Worm (Caenorhabditis elegans) whole organism, midembryonic: ENCODE measurements around the gene ZC178.2.

ENCODE experiments used
- T22C8.4 ChIP-seq: fragments of 200-800 bp; sonication (Bioruptor generic); IDR thresholded peaks from 2 replicates; pipeline ENCODE4 v1.3.6; 2022; ENCODE audit warnings: missing genetic modification characterization, missing compliant biosample characterization
- cog-1 ChIP-seq: sonication (generic microtip); optimal IDR thresholded peaks from 2 replicates; lab custom pipeline; 2016; ENCODE audit warnings: missing genetic modification characterization, missing compliant biosample characterization
- flt-1 ChIP-seq: fragments of 200-800 bp; sonication (Bioruptor generic); IDR thresholded peaks from 2 replicates; pipeline ENCODE4 v1.3.6; 2022; ENCODE audit warnings: missing genetic modification characterization, missing compliant biosample characterization
- klf-2 ChIP-seq: fragments of 200-800 bp; sonication (Bioruptor generic); conservative IDR thresholded peaks from 2 replicates; pipeline ENCODE4 v1.3.6; 2022; ENCODE audit warnings: missing genetic modification reagents, missing genetic modification characterization, missing compliant biosample characterization
- med-1 ChIP-seq: sonication (generic microtip); optimal IDR thresholded peaks from 2 replicates; lab custom pipeline; 2017; ENCODE audit warnings: missing genetic modification characterization, mild to moderate bottlenecking, missing compliant biosample characterization, antibody characterized with exemption, missing genetic modification reagents; ENCODE audit not compliant: insufficient read depth
- ref-1 ChIP-seq: fragments of 200-800 bp; sonication (Bioruptor generic); conservative IDR thresholded peaks from 2 replicates; pipeline ENCODE4 v1.3.6; 2022; ENCODE audit warnings: missing genetic modification reagents, missing genetic modification characterization, missing compliant biosample characterization
- tab-1 ChIP-seq: fragments of 200-800 bp; sonication (Bioruptor generic); IDR thresholded peaks from 2 replicates; pipeline ENCODE4 v1.3.6; 2022; ENCODE audit warnings: missing genetic modification characterization, missing compliant biosample characterization
- ztf-23 ChIP-seq: fragments of 200-800 bp; sonication (Bioruptor generic); IDR thresholded peaks from 2 replicates; pipeline ENCODE4 v1.3.6; 2022; ENCODE audit warnings: missing genetic modification reagents, missing genetic modification characterization, missing compliant biosample characterization
- ztf-29 ChIP-seq: fragments of 200-800 bp; sonication (Bioruptor generic); IDR thresholded peaks from 2 replicates; pipeline ENCODE4 v1.3.6; 2022; ENCODE audit warnings: missing genetic modification reagents, missing genetic modification characterization, missing compliant biosample characterization

ZC178.2 gene

DNA sequence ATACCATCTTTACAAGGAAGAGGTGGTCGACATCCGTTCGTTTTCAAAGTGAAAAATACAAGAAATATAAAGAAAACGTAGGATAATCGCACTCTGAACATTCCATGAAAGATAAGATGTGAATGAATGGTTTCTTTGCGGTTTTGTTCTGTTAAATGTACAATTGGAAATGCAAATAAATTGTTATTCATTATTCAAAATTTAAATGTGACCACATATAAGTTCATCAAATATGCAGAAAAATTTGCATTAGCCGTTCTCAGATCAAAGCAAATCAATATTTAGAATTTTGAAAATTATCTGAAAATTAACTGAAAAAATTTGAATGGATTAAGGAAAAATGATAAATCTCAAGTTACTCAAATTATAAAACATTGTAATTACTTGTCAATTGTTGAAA is at the start of gene ZC178.2:
Gene ZC178.2 (minus strand): TSS at position 101 of the 400 bp plus-strand sequence.
- TF ChIP-seq ref-1 (GFP tag; lab: Robert Waterston, UW) (no peak), flt-1 (GFP tag; lab: Robert Waterston, UW) (no peak), klf-2 (GFP tag; lab: Robert Waterston, UW) (no peak), cog-1 (tag; lab: Kevin White, UChicago) (no peak), tab-1 (GFP tag; lab: Robert Waterston, UW) (no peak)

- TF ChIP-seq klf-2 (GFP tag; lab: Robert Waterston, UW), result no peak
- no peak for TF ChIP-seq med-1 (GFP tag; lab: Kevin White, UChicago)
- no peak for TF ChIP-seq T22C8.4 (GFP tag; lab: Robert Waterston, UW)
- TF ChIP-seq ref-1 (GFP tag; lab: Robert Waterston, UW), result no peak
- TF ChIP-seq cog-1 (tag; lab: Kevin White, UChicago), result no peak
- TF ChIP-seq ztf-29 (GFP tag; lab: Robert Waterston, UW), result no peak
- TF ChIP-seq tab-1 (GFP tag; lab: Robert Waterston, UW), result no peak
Measured at ce11 chrV:8760416-8760815, 48.6 kb upstream of the ZC178.2 start, which contains the start of gene ddn-1. ddn-1 (minus strand) TSS chrV:8760516.

ce11 chrV:8758618-8759017 is 46.8 kb upstream of the ZC178.2 start, which contains the start of gene B0507.7:
B0507.7 (minus strand) TSS chrV:8758718.
- no peak for TF ChIP-seq T22C8.4 (GFP tag; lab: Robert Waterston, UW)
- TF ChIP-seq ref-1 (GFP tag; lab: Robert Waterston, UW), result no peak
- TF ChIP-seq med-1 (GFP tag; lab: Kevin White, UChicago), result no peak
- TF ChIP-seq klf-2 (GFP tag; lab: Robert Waterston, UW), result no peak
- no peak for TF ChIP-seq ztf-23 (GFP tag; lab: Robert Waterston, UW)
- no peak for TF ChIP-seq cog-1 (tag; lab: Kevin White, UChicago)
- TF ChIP-seq flt-1 (GFP tag; lab: Robert Waterston, UW), result no peak
- no peak for TF ChIP-seq tab-1 (GFP tag; lab: Robert Waterston, UW)
- no peak for TF ChIP-seq ztf-29 (GFP tag; lab: Robert Waterston, UW)

DNA sequence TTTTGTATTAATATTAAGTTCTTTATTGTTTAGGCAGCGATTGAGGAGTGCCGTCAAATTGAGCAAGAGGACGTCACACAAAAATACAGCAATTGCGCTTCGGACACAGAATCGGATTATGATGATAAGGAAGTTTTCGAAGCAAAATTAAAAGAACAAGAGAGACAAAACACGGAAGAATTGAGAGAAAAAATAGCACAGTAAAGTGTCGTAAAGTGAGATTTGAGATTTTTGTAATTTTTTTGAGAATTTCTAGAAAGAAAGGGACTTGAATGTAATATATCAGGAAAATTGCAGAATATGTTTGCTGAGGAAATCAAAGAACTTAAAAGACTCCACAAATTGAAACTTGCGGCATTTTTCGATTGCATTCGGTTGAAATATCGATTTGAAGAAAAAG is 42.9 kb upstream of the ZC178.2 start, which contains the start of gene B0507.4:
Gene B0507.4 (plus strand): TSS at position 301 of the 400 bp plus-strand sequence.
- TF ChIP-seq ztf-29 (GFP tag; lab: Robert Waterston, UW), result no peak
- no peak for TF ChIP-seq T22C8.4 (GFP tag; lab: Robert Waterston, UW)
- TF ChIP-seq ztf-23 (GFP tag; lab: Robert Waterston, UW), result no peak
- no peak for TF ChIP-seq flt-1 (GFP tag; lab: Robert Waterston, UW)
- TF ChIP-seq cog-1 (tag; lab: Kevin White, UChicago), result no peak
- no peak for TF ChIP-seq ref-1 (GFP tag; lab: Robert Waterston, UW)
- no peak for TF ChIP-seq med-1 (GFP tag; lab: Kevin White, UChicago)
- TF ChIP-seq klf-2 (GFP tag; lab: Robert Waterston, UW), result no peak
- TF ChIP-seq tab-1 (GFP tag; lab: Robert Waterston, UW), result no peak

DNA sequence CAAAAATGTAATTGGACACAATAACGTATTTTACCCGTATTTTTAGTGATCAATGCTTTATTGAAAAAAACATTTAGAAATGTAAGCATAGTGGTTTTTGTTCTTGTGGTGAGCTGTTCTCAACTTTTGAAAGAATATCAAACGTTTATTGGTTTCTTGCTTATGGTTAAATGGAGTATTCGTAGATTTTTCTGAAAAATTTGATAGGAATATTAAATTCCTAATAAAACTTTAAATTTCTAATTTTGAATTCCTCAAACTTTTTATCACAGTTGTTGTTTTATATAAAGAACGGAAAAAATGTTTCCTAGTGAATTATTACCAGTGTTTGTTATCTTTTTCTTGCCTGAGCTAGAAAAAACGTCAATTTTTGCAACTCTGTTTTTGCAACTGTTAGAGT is 41.6 kb upstream of the ZC178.2 start, which contains the start of gene B0507.5:
Gene B0507.5 (plus strand): TSS at position 301 of the 400 bp plus-strand sequence.
- TF ChIP-seq T22C8.4 (GFP tag; lab: Robert Waterston, UW) (no peak), ztf-29 (GFP tag; lab: Robert Waterston, UW) (no peak), klf-2 (GFP tag; lab: Robert Waterston, UW) (no peak), ref-1 (GFP tag; lab: Robert Waterston, UW) (no peak), cog-1 (tag; lab: Kevin White, UChicago) (no peak), tab-1 (GFP tag; lab: Robert Waterston, UW) (no peak), med-1 (GFP tag; lab: Kevin White, UChicago) (no peak), ztf-23 (GFP tag; lab: Robert Waterston, UW) (no peak), flt-1 (GFP tag; lab: Robert Waterston, UW) (no peak)

ce11 chrV:8745858-8746257 is 34.0 kb upstream of the ZC178.2 start, which contains the start of gene B0507.6:
B0507.6 (plus strand) TSS chrV:8746158.
- no peak for TF ChIP-seq ztf-29 (GFP tag; lab: Robert Waterston, UW)

- TF ChIP-seq cog-1 (tag; lab: Kevin White, UChicago) (no peak), tab-1 (GFP tag; lab: Robert Waterston, UW) (no peak), ztf-23 (GFP tag; lab: Robert Waterston, UW) (no peak), ref-1 (GFP tag; lab: Robert Waterston, UW) (no peak), med-1 (GFP tag; lab: Kevin White, UChicago) (no peak), klf-2 (GFP tag; lab: Robert Waterston, UW) (no peak), flt-1 (GFP tag; lab: Robert Waterston, UW) (no peak), T22C8.4 (GFP tag; lab: Robert Waterston, UW) (no peak), ztf-29 (GFP tag; lab: Robert Waterston, UW) (no peak)
Measured at ce11 chrV:8739136-8739535, 27.3 kb upstream of the ZC178.2 start, which contains the start of gene ZC196.2. ZC196.2 (plus strand) TSS chrV:8739436.

DNA sequence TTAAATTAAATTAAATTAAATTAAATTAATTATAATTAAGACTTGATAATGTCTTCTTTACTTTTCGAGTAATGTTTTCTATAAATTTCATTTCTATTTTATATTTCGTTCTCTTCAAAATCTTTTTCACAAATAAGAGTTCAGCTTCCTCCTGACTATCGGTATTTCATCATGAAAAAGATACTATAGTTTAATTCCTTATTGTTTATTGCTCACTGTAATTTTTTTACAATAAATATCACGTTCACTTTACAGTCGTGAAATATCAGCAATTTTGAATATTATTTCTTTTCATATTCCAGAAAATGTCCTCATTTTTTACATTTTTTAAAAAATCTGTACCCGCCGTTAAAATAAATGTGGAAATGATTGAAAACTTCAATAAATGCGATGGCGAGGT is 24.6 kb upstream of the ZC178.2 start, which contains the start of gene ZC196.3:
Gene ZC196.3 (plus strand): TSS at position 301 of the 400 bp plus-strand sequence.
- TF ChIP-seq tab-1 (GFP tag; lab: Robert Waterston, UW) (no peak), cog-1 (tag; lab: Kevin White, UChicago) (no peak), T22C8.4 (GFP tag; lab: Robert Waterston, UW) (no peak), flt-1 (GFP tag; lab: Robert Waterston, UW) (no peak), ztf-29 (GFP tag; lab: Robert Waterston, UW) (no peak), ref-1 (GFP tag; lab: Robert Waterston, UW) (no peak), med-1 (GFP tag; lab: Kevin White, UChicago) (no peak), ztf-23 (GFP tag; lab: Robert Waterston, UW) (no peak), klf-2 (GFP tag; lab: Robert Waterston, UW) (no peak)

- TF ChIP-seq med-1 (GFP tag; lab: Kevin White, UChicago), result no peak
- TF ChIP-seq ref-1 (GFP tag; lab: Robert Waterston, UW), result no peak
Measured at ce11 chrV:8732934-8733333, 21.1 kb upstream of the ZC178.2 start, which contains the start of gene ZC196.4. ZC196.4 (plus strand) TSS chrV:8733106.
